Worm (Caenorhabditis elegans) whole organism, L4/young adult: ENCODE data around the gene cah-2.

ENCODE experiments used
- W03F9.2 ChIP-seq: fragments of 150-350 bp; optimal IDR thresholded peaks from 2 replicates; lab custom pipeline; 2014; ENCODE audit warnings: missing biosample characterization, missing genetic modification characterization
- dao-5 ChIP-seq: sonication (generic microtip); optimal IDR thresholded peaks from 2 replicates; lab custom pipeline; 2016; ENCODE audit warnings: missing genotype, missing genetic modification characterization, moderate library complexity, missing compliant biosample characterization
- him-1 ChIP-seq: sonication (generic microtip); optimal IDR thresholded peaks from 2 replicates; lab custom pipeline; 2016; ENCODE audit warnings: missing genotype, missing genetic modification reagents, missing genetic modification characterization, missing compliant biosample characterization

Gene cah-2

ce11 chrII:7483009-7483408, at the start of gene cah-2:
cah-2 (minus strand) TSS chrII:7483109.
- TF ChIP-seq dao-5 (tag; lab: Kevin White, UChicago) (no peak), W03F9.2 (tag; lab: Kevin White, UChicago) (no peak), him-1 (tag; lab: Kevin White, UChicago) (no peak)

- TF ChIP-seq him-1 (tag; lab: Kevin White, UChicago) = no peak
- TF ChIP-seq W03F9.2 (tag; lab: Kevin White, UChicago) = no peak
- TF ChIP-seq dao-5 (tag; lab: Kevin White, UChicago) = no peak
Observed at ce11 chrII:7531478-7531877, 48.6 kb upstream of the cah-2 start.

ce11 chrII:7530944-7531343, 48.0 kb upstream of the cah-2 start, which contains the start of gene wrt-1:
wrt-1 (plus strand) TSS chrII:7530996.
- TF ChIP-seq W03F9.2 (tag; lab: Kevin White, UChicago) = no peak
- TF ChIP-seq him-1 (tag; lab: Kevin White, UChicago) = no peak

- TF ChIP-seq W03F9.2 (tag; lab: Kevin White, UChicago) (peak; percentile 88), him-1 (tag; lab: Kevin White, UChicago) (no peak)
Observed at ce11 chrII:7529078-7529683, 46.3 kb upstream of the cah-2 start, which contains the start of gene ZK1290.5. ZK1290.5 (plus strand) TSS chrII:7529643.

- TF ChIP-seq dao-5 (tag; lab: Kevin White, UChicago) (no peak), him-1 (tag; lab: Kevin White, UChicago) (no peak), W03F9.2 (tag; lab: Kevin White, UChicago) (no peak)
Observed at ce11 chrII:7528210-7528609, 45.3 kb upstream of the cah-2 start.

- no peak for TF ChIP-seq dao-5 (tag; lab: Kevin White, UChicago)
- TF ChIP-seq him-1 (tag; lab: Kevin White, UChicago) = no peak
- TF ChIP-seq W03F9.2 (tag; lab: Kevin White, UChicago) = no peak
Observed at ce11 chrII:7525458-7525857, 42.5 kb upstream of the cah-2 start, which contains the start of the genes ZK1290.7 and rnh-1.1. ZK1290.7 (minus strand) TSS chrII:7525558. rnh-1.1 (plus strand) TSS chrII:7525738.

ce11 chrII:7523281-7523680, 40.4 kb upstream of the cah-2 start, which contains the start of gene ZK1290.15:
ZK1290.15 (plus strand) TSS chrII:7523581.
- TF ChIP-seq dao-5 (tag; lab: Kevin White, UChicago) (no peak), him-1 (tag; lab: Kevin White, UChicago) (no peak), W03F9.2 (tag; lab: Kevin White, UChicago) (no peak)

ce11 chrII:7521420-7521819, 38.5 kb upstream of the cah-2 start:
- TF ChIP-seq dao-5 (tag; lab: Kevin White, UChicago) (no peak), him-1 (tag; lab: Kevin White, UChicago) (no peak), W03F9.2 (tag; lab: Kevin White, UChicago) (no peak)

ce11 chrII:7519221-7519620, 36.3 kb upstream of the cah-2 start, which contains the start of gene glb-9:
glb-9 (minus strand) TSS chrII:7519321.
- TF ChIP-seq dao-5 (tag; lab: Kevin White, UChicago) (no peak), W03F9.2 (tag; lab: Kevin White, UChicago) (no peak)

ce11 chrII:7505005-7505404, 22.1 kb upstream of the cah-2 start, which contains the start of gene C28F5.1:
C28F5.1 (plus strand) TSS chrII:7505305.
- TF ChIP-seq W03F9.2 (tag; lab: Kevin White, UChicago) (no peak), him-1 (tag; lab: Kevin White, UChicago) (no peak), dao-5 (tag; lab: Kevin White, UChicago) (no peak)

ce11 chrII:7499390-7499789, 16.5 kb upstream of the cah-2 start, which contains the start of gene srab-14:
srab-14 (minus strand) TSS chrII:7499490.
- TF ChIP-seq W03F9.2 (tag; lab: Kevin White, UChicago) (no peak), dao-5 (tag; lab: Kevin White, UChicago) (no peak), him-1 (tag; lab: Kevin White, UChicago) (no peak)

ce11 chrII:7496070-7496469, 13.2 kb upstream of the cah-2 start, which contains the start of gene spi-1:
spi-1 (plus strand) TSS chrII:7496247.
- TF ChIP-seq W03F9.2 (tag; lab: Kevin White, UChicago) (no peak), him-1 (tag; lab: Kevin White, UChicago) (no peak), dao-5 (tag; lab: Kevin White, UChicago) (no peak)

- no peak for TF ChIP-seq him-1 (tag; lab: Kevin White, UChicago)
Observed at ce11 chrII:7494155-7494554, 11.2 kb upstream of the cah-2 start, which contains the start of gene R10H1.1. R10H1.1 (plus strand) TSS chrII:7494455.

ce11 chrII:7493599-7493998, 10.7 kb upstream of the cah-2 start, which contains the start of gene nas-23:
nas-23 (minus strand) TSS chrII:7493699.
- TF ChIP-seq him-1 (tag; lab: Kevin White, UChicago) = no peak
- TF ChIP-seq W03F9.2 (tag; lab: Kevin White, UChicago) = no peak
- no peak for TF ChIP-seq dao-5 (tag; lab: Kevin White, UChicago)
